Fruit fly (Drosophila melanogaster) whole organism, prepupa: ENCODE results near the gene AdamTS-B.

Experiments used
- CG11902 ChIP-seq: fragments of 200-800 bp; sonication (Bioruptor generic); optimal IDR thresholded peaks from 3 replicates; lab custom pipeline; 2016; ENCODE audit warnings: missing biosample characterization, missing genetic modification characterization
- CG1621 ChIP-seq: fragments of 200-800 bp; sonication (Bioruptor generic); optimal IDR thresholded peaks from 3 replicates; lab custom pipeline; 2018; ENCODE audit warnings: missing biosample characterization, mild to moderate bottlenecking, missing genetic modification characterization
- CG16779 ChIP-seq: fragments of 200-800 bp; sonication (Bioruptor generic); optimal IDR thresholded peaks from 3 replicates; lab custom pipeline; 2017; ENCODE audit warnings: missing biosample characterization, mild to moderate bottlenecking, missing genetic modification characterization
- CG6792 ChIP-seq: fragments of 200-800 bp; sonication (Bioruptor generic); optimal IDR thresholded peaks from 3 replicates; lab custom pipeline; 2016; ENCODE audit warnings: missing biosample characterization, missing genetic modification characterization
- Eip75B ChIP-seq: fragments of 200-800 bp; sonication (Bioruptor generic); optimal IDR thresholded peaks from 3 replicates; lab custom pipeline; 2016; ENCODE audit warnings: missing biosample characterization, missing genetic modification characterization
- Hr39 ChIP-seq: fragments of 200-800 bp; sonication (Bioruptor generic); optimal IDR thresholded peaks from 2 replicates; lab custom pipeline; 2016; ENCODE audit warnings: missing biosample characterization, missing genetic modification characterization
- Sox102F ChIP-seq: fragments of 200-800 bp; sonication (Bioruptor generic); optimal IDR thresholded peaks from 2 replicates; lab custom pipeline; 2016; ENCODE audit warnings: missing biosample characterization, mild to moderate bottlenecking, missing genetic modification characterization
- Sox15 ChIP-seq: fragments of 200-800 bp; sonication (Bioruptor generic); optimal IDR thresholded peaks from 3 replicates; lab custom pipeline; 2016; ENCODE audit warnings: missing biosample characterization, missing genetic modification characterization
- topi ChIP-seq: fragments of 200-800 bp; sonication (Bioruptor generic); optimal IDR thresholded peaks from 3 replicates; lab custom pipeline; 2016; ENCODE audit warnings: missing biosample characterization, missing genetic modification characterization

DNA sequence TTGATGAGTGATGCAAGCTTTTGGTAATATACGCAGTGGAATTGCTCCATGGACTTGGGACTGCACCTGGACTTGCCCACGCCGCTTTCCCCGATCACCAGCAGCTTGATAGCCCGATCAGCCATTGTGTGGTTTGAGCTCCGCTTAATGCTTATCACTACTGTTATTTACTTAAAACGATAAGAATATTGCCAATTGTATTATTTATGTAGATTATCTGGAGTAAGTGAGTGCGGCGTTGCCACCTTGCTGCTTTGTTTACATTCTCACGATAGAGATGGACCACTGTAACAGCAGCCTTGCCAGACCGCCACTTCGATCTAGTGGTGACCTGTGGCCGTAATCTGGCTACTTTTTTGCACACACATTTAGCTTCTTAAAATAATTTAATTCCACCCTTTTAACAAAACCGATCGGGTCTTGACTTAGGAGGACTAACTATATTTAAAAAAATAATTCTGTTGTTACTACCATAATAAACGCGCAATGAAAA is 26.8 kb upstream of the AdamTS-B start, which contains the start of gene Rab18:
- TF ChIP-seq CG1621 (tag; lab: Kevin White, UChicago): no peak
- TF ChIP-seq Sox102F: no peak
- no peak for TF ChIP-seq Eip75B (GFP tag; lab: Kevin White, UChicago)
- TF ChIP-seq CG6792 (GFP tag; lab: Kevin White, UChicago): no peak
- TF ChIP-seq Hr39 (GFP tag; lab: Kevin White, UChicago): peak; percentile 33
- no peak for TF ChIP-seq Sox15 (GFP tag; lab: Kevin White, UChicago)
- TF ChIP-seq CG16779 (tag; lab: Kevin White, UChicago): no peak
- no peak for TF ChIP-seq CG11902
- peak; percentile 2 for TF ChIP-seq topi (GFP tag; lab: Kevin White, UChicago)
